Worm (Caenorhabditis elegans) whole organism, young adult: Measurements from ENCODE around the gene srw-17.

Experiments
- B0019.2 ChIP-seq: fragments of 200-800 bp; sonication (Bioruptor generic); conservative IDR thresholded peaks from 2 replicates; pipeline ENCODE4 v1.3.6; 2022; ENCODE audit warnings: missing genetic modification reagents, missing genetic modification characterization, missing compliant biosample characterization
- B0035.1 ChIP-seq: sonication (generic microtip); optimal IDR thresholded peaks from 2 replicates; lab custom pipeline; 2016; ENCODE audit warnings: missing genetic modification characterization, mild to moderate bottlenecking, missing compliant biosample characterization, missing genotype, missing genetic modification reagents
- B0336.3 ChIP-seq: fragments of 200-800 bp; sonication (Bioruptor generic); IDR thresholded peaks from 2 replicates; pipeline ENCODE4 v1.3.6; 2022; ENCODE audit warnings: missing genetic modification characterization, missing compliant biosample characterization
- F10E7.11 ChIP-seq: sonication (generic microtip); optimal IDR thresholded peaks from 2 replicates; lab custom pipeline; 2017; ENCODE audit warnings: mild to moderate bottlenecking, missing genetic modification characterization, moderate library complexity, missing compliant biosample characterization
- F57C9.4 ChIP-seq: sonication (generic microtip); optimal IDR thresholded peaks from 2 replicates; lab custom pipeline; 2017; ENCODE audit warnings: mild to moderate bottlenecking, missing genetic modification characterization, missing compliant biosample characterization
- ceh-27 ChIP-seq: fragments of 200-800 bp; sonication (Bioruptor generic); optimal IDR thresholded peaks from 2 replicates; lab custom pipeline; 2018; ENCODE audit warnings: mild to moderate bottlenecking, missing genetic modification characterization, moderate library complexity, missing compliant biosample characterization
- ceh-58 ChIP-seq: fragments of 200-800 bp; sonication (Bioruptor generic); IDR thresholded peaks from 2 replicates; pipeline ENCODE4 v1.3.6; 2022; ENCODE audit warnings: missing genetic modification characterization, missing compliant biosample characterization
- ceh-91 ChIP-seq: fragments of 200-800 bp; sonication (Bioruptor generic); IDR thresholded peaks from 2 replicates; pipeline ENCODE4 v1.3.6; 2022; ENCODE audit warnings: missing genetic modification reagents, missing genetic modification characterization, missing compliant biosample characterization
- die-1 ChIP-seq: sonication (generic microtip); optimal IDR thresholded peaks from 2 replicates; lab custom pipeline; 2016; ENCODE audit warnings: missing genotype, mild to moderate bottlenecking, missing genetic modification characterization, missing compliant biosample characterization
- dox-1 ChIP-seq: fragments of 200-800 bp; sonication (Bioruptor generic); IDR thresholded peaks from 2 replicates; pipeline ENCODE4 v1.3.6; 2022; ENCODE audit warnings: missing genetic modification reagents, missing genetic modification characterization, missing compliant biosample characterization
- dpl-1 ChIP-seq: fragments of 150-350 bp; optimal IDR thresholded peaks from 2 replicates; lab custom pipeline; 2014; ENCODE audit warnings: missing biosample characterization, missing genetic modification reagents, missing genetic modification characterization
- efl-1 ChIP-seq: fragments of 150-350 bp; optimal IDR thresholded peaks from 2 replicates; lab custom pipeline; 2014; ENCODE audit warnings: missing biosample characterization, missing genetic modification reagents, missing genetic modification characterization
- egrh-3 ChIP-seq: fragments of 200-800 bp; sonication (Bioruptor generic); IDR thresholded peaks from 2 replicates; pipeline ENCODE4 v1.3.6; 2022; ENCODE audit warnings: missing genetic modification reagents, missing genetic modification characterization, missing compliant biosample characterization
- ekl-4 ChIP-seq: fragments of 200-800 bp; sonication (Bioruptor generic); IDR thresholded peaks from 2 replicates; pipeline ENCODE4 v1.3.6; 2022; ENCODE audit warnings: missing genetic modification reagents, missing genetic modification characterization, missing compliant biosample characterization
- fkh-3 ChIP-seq: sonication (generic microtip); optimal IDR thresholded peaks from 2 replicates; lab custom pipeline; 2016; ENCODE audit warnings: mild to moderate bottlenecking, missing genetic modification characterization, missing compliant biosample characterization
- hrde-1 ChIP-seq: sonication (generic microtip); optimal IDR thresholded peaks from 2 replicates; lab custom pipeline; 2016; ENCODE audit warnings: missing genetic modification characterization, mild to moderate bottlenecking, missing compliant biosample characterization, moderate library complexity, missing genotype, missing genetic modification reagents, borderline replicate concordance
- let-526 ChIP-seq: fragments of 200-800 bp; sonication (Bioruptor generic); IDR thresholded peaks from 2 replicates; pipeline ENCODE4 v1.3.6; 2022; ENCODE audit warnings: missing genetic modification reagents, missing genetic modification characterization, missing compliant biosample characterization
- lin-26 ChIP-seq: fragments of 200-800 bp; sonication (Bioruptor generic); IDR thresholded peaks from 2 replicates; pipeline ENCODE4 v1.3.6; 2022; ENCODE audit warnings: missing genetic modification reagents, missing genetic modification characterization, missing compliant biosample characterization
- lin-54 ChIP-seq: fragments of 200-800 bp; sonication (Bioruptor generic); optimal IDR thresholded peaks from 2 replicates; lab custom pipeline; 2018; ENCODE audit warnings: mild to moderate bottlenecking, missing genetic modification characterization, missing compliant biosample characterization
- lir-1 ChIP-seq: fragments of 200-800 bp; sonication (Bioruptor generic); conservative IDR thresholded peaks from 2 replicates; pipeline ENCODE4 v1.3.6; 2022; ENCODE audit warnings: missing genetic modification reagents, missing genetic modification characterization, missing compliant biosample characterization
- mel-28 ChIP-seq: sonication (generic microtip); optimal IDR thresholded peaks from 2 replicates; lab custom pipeline; 2016; ENCODE audit warnings: borderline replicate concordance, mild to moderate bottlenecking, missing genetic modification characterization, missing compliant biosample characterization
- mes-4 ChIP-seq: sonication (generic microtip); optimal IDR thresholded peaks from 2 replicates; lab custom pipeline; 2016; ENCODE audit warnings: missing genotype, missing genetic modification characterization, missing compliant biosample characterization
- nhr-80 ChIP-seq: sonication (generic microtip); optimal IDR thresholded peaks from 2 replicates; lab custom pipeline; 2016; ENCODE audit warnings: missing genetic modification characterization, missing compliant biosample characterization
- pha-4 ChIP-seq: fragments of 150-350 bp; sonication (generic microtip); optimal IDR thresholded peaks from 2 replicates; lab custom pipeline; 2014; ENCODE audit warnings: missing biosample characterization, missing genetic modification reagents, missing genetic modification characterization
- rcor-1 ChIP-seq: fragments of 200-800 bp; sonication (Bioruptor generic); IDR thresholded peaks from 2 replicates; pipeline ENCODE4 v1.3.6; 2022; ENCODE audit warnings: missing genetic modification reagents, missing genetic modification characterization, missing compliant biosample characterization
- rpc-1 ChIP-seq, 2 experiments: fragments of 150-350 bp in 1 of 2; sonication (generic microtip) in 1 of 2; optimal IDR thresholded peaks; 2 replicates each; lab custom pipeline; 2014 to 2018; ENCODE audit warnings: missing biosample characterization in 1 of 2, missing genetic modification characterization in 1 of 2, missing genetic modification reagents in 1 of 2, missing genotype in 1 of 2
- sdz-38 ChIP-seq: sonication (generic microtip); optimal IDR thresholded peaks from 2 replicates; lab custom pipeline; 2016; ENCODE audit warnings: missing genotype, missing genetic modification characterization, missing compliant biosample characterization
- snpc-4 ChIP-seq, 5 experiments: fragments of 150-350 bp in 1 of 5; sonication (generic microtip) in 4 of 5; optimal IDR thresholded peaks; 2 replicates each; lab custom pipeline; 2014 to 2018; ENCODE audit warnings: missing genetic modification characterization in 5 of 5, missing biosample characterization in 3 of 5, antibody characterized with exemption in 2 of 5, mild to moderate bottlenecking in 2 of 5, missing compliant biosample characterization in 2 of 5, missing genotype in 2 of 5, moderate library complexity in 2 of 5, missing genetic modification reagents in 1 of 5
- tbx-9 ChIP-seq: sonication (generic microtip); optimal IDR thresholded peaks from 2 replicates; lab custom pipeline; 2016; ENCODE audit warnings: borderline replicate concordance, missing genetic modification characterization, inconsistent platforms, missing compliant biosample characterization
- tlf-1 ChIP-seq: fragments of 200-800 bp; sonication (Bioruptor generic); optimal IDR thresholded peaks from 2 replicates; lab custom pipeline; 2018; ENCODE audit warnings: mild to moderate bottlenecking, missing genetic modification characterization, missing compliant biosample characterization
- xnd-1 ChIP-seq: sonication (generic microtip); optimal IDR thresholded peaks from 2 replicates; lab custom pipeline; 2016; ENCODE audit warnings: missing genotype, missing genetic modification reagents, missing genetic modification characterization, missing compliant biosample characterization
- zfh-2 ChIP-seq: fragments of 200-800 bp; sonication (Bioruptor generic); conservative IDR thresholded peaks from 2 replicates; pipeline ENCODE4 v1.3.6; 2022; ENCODE audit warnings: missing genetic modification reagents, missing genetic modification characterization, missing compliant biosample characterization
- ztf-25 ChIP-seq: fragments of 200-800 bp; sonication (Bioruptor generic); IDR thresholded peaks from 2 replicates; pipeline ENCODE4 v1.3.6; 2022; ENCODE audit warnings: missing genetic modification reagents, missing genetic modification characterization, missing compliant biosample characterization
- ztf-3 ChIP-seq: fragments of 200-800 bp; sonication (Bioruptor generic); optimal IDR thresholded peaks from 2 replicates; lab custom pipeline; 2018; ENCODE audit warnings: mild to moderate bottlenecking, missing genetic modification characterization, missing compliant biosample characterization
- ztf-6 ChIP-seq: fragments of 200-800 bp; sonication (Bioruptor generic); IDR thresholded peaks from 2 replicates; pipeline ENCODE4 v1.3.6; 2022; ENCODE audit warnings: missing genetic modification reagents, missing genetic modification characterization, missing compliant biosample characterization

srw-17 gene

DNA sequence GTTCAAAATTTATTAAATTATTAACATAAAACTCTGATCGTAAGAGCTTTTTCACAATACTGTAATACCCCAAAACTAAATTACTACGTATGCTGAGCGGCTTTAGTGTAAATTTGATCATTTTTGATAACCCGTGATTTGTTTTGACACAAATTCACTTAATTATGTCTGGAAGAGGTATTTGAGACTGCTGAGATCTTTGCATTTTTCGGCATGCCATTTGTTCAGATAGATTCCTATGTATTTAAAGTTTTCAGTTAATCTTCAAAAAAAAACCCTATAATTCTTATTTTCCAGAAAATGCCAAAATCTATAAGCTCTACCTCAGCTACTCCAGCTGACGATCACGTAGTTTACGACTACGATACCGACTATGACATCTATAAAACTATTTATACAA is 46.6 kb downstream of the srw-17 start, which contains the start of gene srw-15:
Gene srw-15, plus strand, starts transcription at position 301 of the 400 bp plus-strand sequence.
- TF ChIP-seq lir-1 (GFP tag; lab: Robert Waterston, UW): no peak
- no peak for TF ChIP-seq tlf-1 (GFP tag; lab: Kevin White, UChicago)
- TF ChIP-seq tbx-9 (tag; lab: Kevin White, UChicago): no peak
- no peak for TF ChIP-seq ztf-25 (GFP tag; lab: Robert Waterston, UW)
- TF ChIP-seq B0035.1 (tag; lab: Kevin White, UChicago): no peak
- no peak for TF ChIP-seq zfh-2 (GFP tag; lab: Robert Waterston, UW)
- no peak for TF ChIP-seq let-526 (GFP tag; lab: Robert Waterston, UW)
- no peak for TF ChIP-seq fkh-3 (tag; lab: Kevin White, UChicago)
- TF ChIP-seq egrh-3 (GFP tag; lab: Robert Waterston, UW): no peak
- TF ChIP-seq F57C9.4 (tag; lab: Kevin White, UChicago): no peak
- TF ChIP-seq ekl-4 (GFP tag; lab: Robert Waterston, UW): no peak
- TF ChIP-seq sdz-38 (tag; lab: Kevin White, UChicago): no peak
- TF ChIP-seq die-1 (tag; lab: Kevin White, UChicago): no peak
- TF ChIP-seq hrde-1 (tag; lab: Kevin White, UChicago): no peak
- no peak for TF ChIP-seq ceh-91
- TF ChIP-seq rcor-1 (GFP tag; lab: Robert Waterston, UW): no peak
- TF ChIP-seq xnd-1 (tag; lab: Kevin White, UChicago): no peak
- TF ChIP-seq ceh-58: no peak

DNA sequence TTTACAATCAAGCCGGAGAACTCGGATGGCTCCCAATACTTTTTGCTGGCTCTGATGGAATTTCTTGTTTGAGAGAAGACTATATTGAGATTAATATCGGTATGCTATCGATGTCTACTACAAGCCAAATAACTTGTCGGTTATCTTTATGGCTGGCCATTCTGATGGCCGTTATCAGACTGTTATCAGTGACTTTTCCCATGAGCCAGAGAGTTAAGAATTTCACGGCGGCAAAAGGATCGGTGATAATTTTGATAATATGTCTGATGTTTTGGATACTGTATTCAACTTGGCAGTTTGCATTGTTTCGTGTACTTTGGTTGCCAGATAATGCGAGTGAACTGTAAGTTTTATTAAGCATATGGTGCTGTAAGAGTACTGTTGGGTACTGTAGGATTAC is 50.6 kb downstream of the srw-17 start:
- TF ChIP-seq snpc-4 (GFP tag; optimal IDR thresholded peaks at IDR 0.05; lab: Kevin White, UChicago) (no peak), snpc-4 (tag; optimal IDR thresholded peaks at IDR 0.05; lab: Kevin White, UChicago) (no peak), B0019.2 (GFP tag; lab: Robert Waterston, UW) (no peak), pha-4 (tag; lab: Kevin White, UChicago) (no peak), lin-54 (GFP tag; lab: Kevin White, UChicago) (no peak), ceh-58 (no peak), rpc-1 (optimal IDR thresholded peaks at IDR 0.05; lab: Kevin White, UChicago) (no peak), rpc-1 (tag; optimal IDR thresholded peaks at IDR 0.05; lab: Kevin White, UChicago) (no peak), dpl-1 (no peak), dox-1 (GFP tag; lab: Robert Waterston, UW) (no peak), mes-4 (tag; lab: Kevin White, UChicago) (no peak), mel-28 (tag; lab: Kevin White, UChicago) (no peak), efl-1 (GFP tag; lab: Kevin White, UChicago) (no peak), ztf-6 (GFP tag; lab: Robert Waterston, UW) (no peak), lin-26 (GFP tag; lab: Robert Waterston, UW) (no peak), B0336.3 (no peak)
- TF ChIP-seq, all 124 proteins: peak for 0

ce11 chrV:15225650-15226049 is 51.2 kb downstream of the srw-17 start, which contains the start of gene srw-14:
TSS of gene srw-14 (plus strand) at chrV:15225950.
- TF ChIP-seq F10E7.11: no peak
- no peak for TF ChIP-seq ceh-27 (GFP tag; lab: Kevin White, UChicago)
- TF ChIP-seq nhr-80 (tag; lab: Kevin White, UChicago): no peak
- no peak for TF ChIP-seq ztf-3
- TF ChIP-seq, all 124 proteins: peak for 0
